Worm (Caenorhabditis elegans) whole organism, midembryonic: Measurements from ENCODE around the gene fbxa-81.

Source experiments
- T22C8.4 ChIP-seq: fragments of 200-800 bp; sonication (Bioruptor generic); IDR thresholded peaks from 2 replicates; pipeline ENCODE4 v1.3.6; 2022; ENCODE audit warnings: missing genetic modification characterization, missing compliant biosample characterization
- cog-1 ChIP-seq: sonication (generic microtip); optimal IDR thresholded peaks from 2 replicates; lab custom pipeline; 2016; ENCODE audit warnings: missing genetic modification characterization, missing compliant biosample characterization
- flt-1 ChIP-seq: fragments of 200-800 bp; sonication (Bioruptor generic); IDR thresholded peaks from 2 replicates; pipeline ENCODE4 v1.3.6; 2022; ENCODE audit warnings: missing genetic modification characterization, missing compliant biosample characterization
- klf-2 ChIP-seq: fragments of 200-800 bp; sonication (Bioruptor generic); conservative IDR thresholded peaks from 2 replicates; pipeline ENCODE4 v1.3.6; 2022; ENCODE audit warnings: missing genetic modification reagents, missing genetic modification characterization, missing compliant biosample characterization
- med-1 ChIP-seq: sonication (generic microtip); optimal IDR thresholded peaks from 2 replicates; lab custom pipeline; 2017; ENCODE audit warnings: missing genetic modification characterization, mild to moderate bottlenecking, missing compliant biosample characterization, antibody characterized with exemption, missing genetic modification reagents; ENCODE audit not compliant: insufficient read depth
- ref-1 ChIP-seq: fragments of 200-800 bp; sonication (Bioruptor generic); conservative IDR thresholded peaks from 2 replicates; pipeline ENCODE4 v1.3.6; 2022; ENCODE audit warnings: missing genetic modification reagents, missing genetic modification characterization, missing compliant biosample characterization
- tab-1 ChIP-seq: fragments of 200-800 bp; sonication (Bioruptor generic); IDR thresholded peaks from 2 replicates; pipeline ENCODE4 v1.3.6; 2022; ENCODE audit warnings: missing genetic modification characterization, missing compliant biosample characterization
- ztf-23 ChIP-seq: fragments of 200-800 bp; sonication (Bioruptor generic); IDR thresholded peaks from 2 replicates; pipeline ENCODE4 v1.3.6; 2022; ENCODE audit warnings: missing genetic modification reagents, missing genetic modification characterization, missing compliant biosample characterization
- ztf-29 ChIP-seq: fragments of 200-800 bp; sonication (Bioruptor generic); IDR thresholded peaks from 2 replicates; pipeline ENCODE4 v1.3.6; 2022; ENCODE audit warnings: missing genetic modification reagents, missing genetic modification characterization, missing compliant biosample characterization

fbxa-81 gene

ce11 chrX:14566047-14566446, 24.2 kb upstream of the fbxa-81 start:
- TF ChIP-seq T22C8.4 (GFP tag; lab: Robert Waterston, UW) (no peak), klf-2 (GFP tag; lab: Robert Waterston, UW) (no peak), cog-1 (tag; lab: Kevin White, UChicago) (no peak), ztf-29 (GFP tag; lab: Robert Waterston, UW) (no peak), med-1 (GFP tag; lab: Kevin White, UChicago) (no peak), ztf-23 (no peak), ref-1 (GFP tag; lab: Robert Waterston, UW) (no peak), tab-1 (GFP tag; lab: Robert Waterston, UW) (no peak), flt-1 (no peak)

- TF ChIP-seq ztf-23 (no peak), klf-2 (GFP tag; lab: Robert Waterston, UW) (no peak), flt-1 (no peak), ztf-29 (GFP tag; lab: Robert Waterston, UW) (no peak), T22C8.4 (GFP tag; lab: Robert Waterston, UW) (no peak), ref-1 (GFP tag; lab: Robert Waterston, UW) (no peak), med-1 (GFP tag; lab: Kevin White, UChicago) (no peak), cog-1 (tag; lab: Kevin White, UChicago) (no peak), tab-1 (GFP tag; lab: Robert Waterston, UW) (no peak)
Observed at ce11 chrX:14565245-14565644, 23.4 kb upstream of the fbxa-81 start.

- TF ChIP-seq ref-1 (GFP tag; lab: Robert Waterston, UW): no peak
- TF ChIP-seq cog-1 (tag; lab: Kevin White, UChicago): no peak
- TF ChIP-seq T22C8.4 (GFP tag; lab: Robert Waterston, UW): no peak
Observed at ce11 chrX:14563818-14564217, 21.9 kb upstream of the fbxa-81 start.

DNA sequence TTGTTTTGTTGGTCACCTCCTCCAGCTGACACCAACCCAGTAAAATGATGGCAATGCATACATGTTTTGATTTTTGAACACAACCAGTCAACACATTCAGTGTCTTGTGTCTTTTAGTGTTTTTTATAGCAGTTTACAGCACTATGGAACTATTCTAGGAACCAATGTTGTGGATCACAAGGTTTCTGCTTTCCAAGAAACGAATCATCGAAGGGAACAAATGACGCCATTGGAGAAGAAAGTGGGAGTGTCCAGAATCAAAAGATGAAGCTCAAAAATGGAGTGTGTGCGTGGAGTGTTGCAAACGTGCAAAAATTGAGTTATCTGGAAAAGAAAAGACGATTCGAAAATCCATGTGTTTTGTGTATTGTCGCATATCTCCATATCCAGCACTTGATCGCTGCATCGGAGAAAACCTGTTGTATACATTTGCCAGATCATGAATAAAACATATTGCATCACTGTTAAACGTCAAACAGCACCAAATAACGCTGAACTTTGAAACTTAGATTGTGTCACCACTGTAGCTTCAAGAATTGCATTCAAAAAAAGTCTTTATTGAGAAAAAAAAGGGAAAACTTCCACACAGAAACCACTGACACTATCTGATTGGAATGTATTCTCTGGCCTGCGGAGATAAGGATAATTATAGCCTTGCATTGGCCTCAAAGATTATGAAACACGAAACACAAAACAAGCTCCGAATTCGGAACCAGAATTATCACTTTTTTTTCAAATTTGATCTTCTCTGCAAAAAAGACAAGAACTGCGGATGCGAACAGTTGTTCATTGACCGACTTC, 20.6 kb upstream of the fbxa-81 start:
- TF ChIP-seq ref-1 (GFP tag; lab: Robert Waterston, UW): no peak
- TF ChIP-seq med-1 (GFP tag; lab: Kevin White, UChicago): no peak
- no peak for TF ChIP-seq ztf-29 (GFP tag; lab: Robert Waterston, UW)
- no peak for TF ChIP-seq T22C8.4 (GFP tag; lab: Robert Waterston, UW)
- TF ChIP-seq cog-1 (tag; lab: Kevin White, UChicago): no peak
- TF ChIP-seq klf-2 (GFP tag; lab: Robert Waterston, UW): no peak
- no peak for TF ChIP-seq flt-1
- no peak for TF ChIP-seq ztf-23
- no peak for TF ChIP-seq tab-1 (GFP tag; lab: Robert Waterston, UW)

- TF ChIP-seq ztf-29 (GFP tag; lab: Robert Waterston, UW) (peak; percentile 52; the same call in 1 of the 2 replicates), klf-2 (GFP tag; lab: Robert Waterston, UW) (no peak)
Observed at ce11 chrX:14561416-14561973, 19.6 kb upstream of the fbxa-81 start.

DNA sequence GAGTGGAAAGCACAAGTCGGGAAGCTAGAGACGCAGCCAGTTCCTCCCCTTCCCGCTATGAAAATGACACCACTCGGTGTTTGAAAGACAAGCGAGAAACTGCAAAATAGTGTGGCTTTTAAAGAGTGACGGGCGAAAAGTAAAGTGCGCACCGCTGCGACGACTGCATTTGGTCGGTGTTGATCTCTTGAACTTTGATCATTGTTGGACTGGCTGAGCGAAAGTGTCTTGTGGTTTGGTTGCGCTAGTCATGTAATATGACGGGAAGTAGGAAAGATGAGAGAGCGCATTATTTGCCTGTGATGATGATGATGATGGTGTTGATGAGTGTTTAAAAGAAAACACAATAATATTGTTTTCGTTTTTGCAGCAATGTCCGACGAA, 18.4 kb upstream of the fbxa-81 start:
- TF ChIP-seq cog-1 (tag; lab: Kevin White, UChicago): peak; percentile 96
- TF ChIP-seq med-1 (GFP tag; lab: Kevin White, UChicago): no peak

DNA sequence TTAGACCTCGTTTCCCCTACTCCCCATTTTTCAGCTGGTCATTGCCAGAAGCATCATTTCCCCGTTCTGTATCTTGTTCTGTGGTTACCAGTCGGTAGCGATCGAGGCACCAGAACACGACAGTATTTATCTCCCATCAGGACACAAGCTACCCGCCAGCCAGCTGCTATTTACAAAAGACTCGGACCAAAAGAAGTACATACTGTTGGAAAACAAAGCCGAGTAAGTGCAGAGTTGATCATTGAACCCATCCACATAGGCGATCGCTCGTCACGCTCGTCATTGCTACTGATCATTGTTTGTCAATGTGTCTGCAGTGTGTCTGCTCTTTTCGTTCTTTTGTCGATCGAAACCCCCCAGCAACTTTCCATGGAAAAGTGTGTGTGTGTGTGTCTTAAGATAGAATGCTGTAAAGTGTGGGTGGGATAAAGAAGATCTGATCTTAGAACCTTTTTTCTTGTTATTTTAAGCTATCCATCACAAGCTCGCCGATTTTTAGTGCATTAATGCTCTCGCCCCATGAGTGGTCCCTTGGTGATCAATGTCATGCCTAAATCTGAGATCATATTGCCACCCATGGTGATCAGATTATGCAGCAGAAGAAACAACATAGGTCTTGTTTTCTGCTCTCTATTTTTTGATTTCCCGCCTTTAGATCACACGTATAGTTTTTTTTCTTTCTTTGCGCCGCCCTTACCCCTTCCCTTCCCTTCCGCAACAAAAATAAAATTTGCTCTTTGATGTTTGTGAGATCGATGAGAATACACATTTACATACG, 17.8 kb upstream of the fbxa-81 start:
- TF ChIP-seq flt-1 (0 out of 2 replicates have a peak, but pooled peaks have one; percentile 10), ref-1 (GFP tag; lab: Robert Waterston, UW) (no peak)

- no peak for TF ChIP-seq flt-1
- TF ChIP-seq med-1 (GFP tag; lab: Kevin White, UChicago): no peak
- no peak for TF ChIP-seq cog-1 (tag; lab: Kevin White, UChicago)
- TF ChIP-seq ztf-23: no peak
Observed at ce11 chrX:14559084-14559483, 17.2 kb upstream of the fbxa-81 start.

DNA sequence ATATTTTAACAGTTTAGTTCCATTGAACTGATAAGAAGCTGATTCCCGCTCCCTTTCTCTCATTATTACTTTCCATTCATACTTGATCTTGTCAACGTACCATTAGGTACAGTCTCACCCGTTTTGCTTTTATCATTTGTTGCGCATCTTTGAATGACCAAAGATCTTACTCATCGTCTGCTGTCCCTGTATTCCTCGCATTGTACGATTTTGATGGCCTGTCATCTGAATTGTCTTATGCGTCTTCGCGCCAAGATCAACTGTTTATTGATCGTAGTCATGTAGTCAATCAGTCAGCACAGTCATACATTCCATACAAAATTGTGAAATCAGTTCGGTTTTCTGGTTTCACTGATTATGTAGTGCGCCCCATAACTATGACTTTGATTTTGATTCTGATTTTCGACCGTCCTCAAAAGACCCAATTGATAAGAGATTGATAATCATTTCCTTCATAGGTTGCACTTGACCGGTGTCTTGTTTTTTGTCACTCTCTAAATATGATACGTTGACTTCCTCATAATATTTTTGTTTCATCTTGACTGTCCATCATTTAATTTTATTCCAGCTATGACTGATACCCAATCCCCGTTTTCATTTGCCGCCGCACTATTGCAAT, 16.2 kb upstream of the fbxa-81 start, which contains the start of gene nhr-3:
TSS of gene nhr-3 (plus strand) at position 569 of the 619 bp plus-strand sequence.
- no peak for TF ChIP-seq klf-2 (GFP tag; lab: Robert Waterston, UW)
- no peak for TF ChIP-seq T22C8.4 (GFP tag; lab: Robert Waterston, UW)
- TF ChIP-seq cog-1 (tag; lab: Kevin White, UChicago): no peak
- TF ChIP-seq flt-1: no peak
- TF ChIP-seq tab-1 (GFP tag; lab: Robert Waterston, UW): no peak
- no peak for TF ChIP-seq ztf-29 (GFP tag; lab: Robert Waterston, UW)
- no peak for TF ChIP-seq ztf-23
- no peak for TF ChIP-seq med-1 (GFP tag; lab: Kevin White, UChicago)
- no peak for TF ChIP-seq ref-1 (GFP tag; lab: Robert Waterston, UW)
